Worm (Caenorhabditis elegans) whole organism, L4/young adult: ENCODE data around the gene cyp-33C2.

Experiments used
- dao-5 ChIP-seq: sonication (generic microtip); optimal IDR thresholded peaks from 2 replicates; lab custom pipeline; 2016; ENCODE audit warnings: missing genotype, missing genetic modification characterization, moderate library complexity, missing compliant biosample characterization
- him-1 ChIP-seq: sonication (generic microtip); optimal IDR thresholded peaks from 2 replicates; lab custom pipeline; 2016; ENCODE audit warnings: missing genotype, missing genetic modification reagents, missing genetic modification characterization, missing compliant biosample characterization

DNA sequence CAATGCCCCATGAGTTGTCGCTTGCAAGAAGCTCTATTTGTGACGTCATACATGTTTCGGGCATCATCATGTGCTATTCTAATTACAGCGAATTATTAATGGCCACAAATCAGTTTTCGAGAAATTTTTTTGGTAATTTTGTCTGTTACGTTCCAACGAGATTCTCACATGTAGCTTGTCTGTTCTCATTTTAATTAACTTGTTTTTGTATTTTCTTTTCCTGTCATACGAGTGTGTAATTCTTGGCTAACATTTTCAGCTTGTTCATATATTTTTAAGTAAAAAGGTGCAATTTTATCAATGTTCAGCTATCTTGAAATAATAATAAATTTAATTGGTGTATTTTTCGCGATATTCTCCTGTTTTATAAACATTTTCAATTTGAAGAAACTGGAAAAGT, 28.1 kb upstream of the cyp-33C2 start, which contains the start of gene srbc-21:
- TF ChIP-seq him-1 (tag; lab: Kevin White, UChicago) = no peak
- TF ChIP-seq dao-5 = no peak
